Fruit fly (Drosophila melanogaster) whole organism, embryonic: Measurements from ENCODE around the gene CG15543.

ENCODE experiments used
- C15 ChIP-seq: fragments of 200-800 bp; sonication (Bioruptor generic); IDR thresholded peaks from 3 replicates; pipeline ENCODE4 v1.3.6; 2022; ENCODE audit warnings: missing biosample characterization, missing genetic modification characterization
- CG15479 ChIP-seq: fragments of 200-800 bp; sonication (Bioruptor generic); optimal IDR thresholded peaks from 3 replicates; lab custom pipeline; 2019; ENCODE audit warnings: missing biosample characterization, mild to moderate bottlenecking, missing genetic modification characterization, moderate library complexity
- CG16813 ChIP-seq: fragments of 200-800 bp; sonication (Bioruptor generic); IDR thresholded peaks from 3 replicates; pipeline ENCODE4 v1.3.6; 2022; ENCODE audit warnings: missing biosample characterization, missing genetic modification characterization; ENCODE audit not compliant: partially characterized antibody
- CG30403 ChIP-seq: fragments of 200-800 bp; sonication (Bioruptor generic); optimal IDR thresholded peaks from 3 replicates; lab custom pipeline; 2016; ENCODE audit warnings: missing biosample characterization, missing genetic modification characterization
- NFAT ChIP-seq: fragments of 200-800 bp; sonication (Bioruptor generic); IDR thresholded peaks from 2 replicates; pipeline ENCODE4 v1.3.6; 2022; ENCODE audit warnings: missing biosample characterization, missing genetic modification characterization
- Neu2 ChIP-seq: fragments of 200-800 bp; sonication (Bioruptor generic); optimal IDR thresholded peaks from 3 replicates; lab custom pipeline; 2016; ENCODE audit warnings: missing biosample characterization, missing genetic modification characterization, borderline replicate concordance
- NfI ChIP-seq: fragments of 200-800 bp; sonication (Bioruptor generic); optimal IDR thresholded peaks from 3 replicates; lab custom pipeline; 2018; ENCODE audit warnings: missing biosample characterization, mild to moderate bottlenecking, missing genetic modification characterization, moderate library complexity
- Sin3A ChIP-seq: fragments of >200 bp; optimal IDR thresholded peaks from 2 replicates; lab custom pipeline; 2018
- btn ChIP-seq: fragments of 200-800 bp; sonication (Bioruptor generic); optimal IDR thresholded peaks from 2 replicates; lab custom pipeline; 2016; ENCODE audit warnings: missing biosample characterization, missing genetic modification characterization
- gce ChIP-seq: fragments of 200-800 bp; sonication (Bioruptor generic); IDR thresholded peaks from 3 replicates; pipeline ENCODE4 v1.3.6; 2022; ENCODE audit warnings: missing biosample characterization, missing genetic modification characterization
- hbn ChIP-seq: fragments of 200-800 bp; sonication (Bioruptor generic); IDR thresholded peaks from 2 replicates; pipeline ENCODE4 v1.3.6; 2022; ENCODE audit warnings: missing biosample characterization, missing genetic modification characterization; ENCODE audit not compliant: partially characterized antibody
- kni ChIP-seq: fragments of 200-800 bp; sonication (Bioruptor generic); optimal IDR thresholded peaks from 3 replicates; lab custom pipeline; 2017; ENCODE audit warnings: mild to moderate bottlenecking, missing biosample characterization, missing genetic modification reagents, missing genetic modification characterization
- mirr ChIP-seq: fragments of 200-800 bp; sonication (Bioruptor generic); optimal IDR thresholded peaks from 3 replicates; lab custom pipeline; 2018; ENCODE audit warnings: missing biosample characterization, mild to moderate bottlenecking, missing genetic modification characterization

dm6 chr3R:30734576-30734975, 8.1 kb upstream of the CG15543 start:
- no peak for TF ChIP-seq mirr (GFP tag; lab: Kevin White, UChicago)
- TF ChIP-seq btn (GFP tag; lab: Kevin White, UChicago) = no peak
- no peak for TF ChIP-seq CG15479
- no peak for TF ChIP-seq C15
- TF ChIP-seq kni (GFP tag; lab: Kevin White, UChicago) = no peak
- TF ChIP-seq gce (GFP tag; lab: Robert Waterston, UW) = 0 out of 3 replicates have a peak, but pooled peaks have one; percentile 35
- no peak for TF ChIP-seq Neu2
- TF ChIP-seq CG30403 = peak; percentile 28
- TF ChIP-seq NfI (GFP tag; lab: Kevin White, UChicago) = no peak
- no peak for TF ChIP-seq hbn (GFP tag; lab: Robert Waterston, UW)
- TF ChIP-seq CG16813 (GFP tag; lab: Robert Waterston, UW) = no peak
- no peak for TF ChIP-seq NFAT
- TF ChIP-seq Sin3A (lab: Kevin White, UChicago) = no peak
